Worm (Caenorhabditis elegans) whole organism, L2 larva: ENCODE results near the gene C07A9.13.

ENCODE experiments used
- C34F6.9 ChIP-seq: fragments of 150-350 bp; optimal IDR thresholded peaks from 2 replicates; lab custom pipeline; 2014; ENCODE audit warnings: missing biosample characterization, missing genetic modification characterization
- F13H6.1 ChIP-seq: sonication (generic microtip); optimal IDR thresholded peaks from 2 replicates; lab custom pipeline; 2016; ENCODE audit warnings: missing genetic modification characterization, missing compliant biosample characterization
- R02D3.7 ChIP-seq: fragments of 150-350 bp; optimal IDR thresholded peaks from 2 replicates; lab custom pipeline; 2014; ENCODE audit warnings: missing biosample characterization, missing genetic modification characterization
- Y55F3AM.14 ChIP-seq: fragments of 200-800 bp; sonication (Bioruptor generic); optimal IDR thresholded peaks from 2 replicates; lab custom pipeline; 2018; ENCODE audit warnings: mild to moderate bottlenecking, missing genetic modification characterization, missing compliant biosample characterization
- ZK546.5 ChIP-seq: sonication (generic microtip); optimal IDR thresholded peaks from 2 replicates; lab custom pipeline; 2017; ENCODE audit warnings: missing biosample characterization, missing genetic modification characterization
- alr-1 ChIP-seq: fragments of 150-350 bp; optimal IDR thresholded peaks from 2 replicates; lab custom pipeline; 2014; ENCODE audit warnings: missing biosample characterization, missing genetic modification characterization
- aly-2 ChIP-seq: fragments of 150-350 bp; optimal IDR thresholded peaks from 2 replicates; lab custom pipeline; 2014; ENCODE audit warnings: missing biosample characterization, missing genetic modification characterization
- ama-1 ChIP-seq: fragments of 150-350 bp; optimal IDR thresholded peaks from 2 replicates; lab custom pipeline; 2018; ENCODE audit warnings: inconsistent platforms
- blmp-1 ChIP-seq: sonication (generic microtip); optimal IDR thresholded peaks from 2 replicates; lab custom pipeline; 2017; ENCODE audit warnings: missing genetic modification characterization, mild to moderate bottlenecking, missing compliant biosample characterization, antibody characterized with exemption, moderate library complexity; ENCODE audit not compliant: insufficient read depth
- ceh-16 ChIP-seq: fragments of 150-350 bp; optimal IDR thresholded peaks from 2 replicates; lab custom pipeline; 2014; ENCODE audit warnings: missing biosample characterization, missing genetic modification characterization
- ceh-82 ChIP-seq: fragments of 150-350 bp; optimal IDR thresholded peaks from 2 replicates; lab custom pipeline; 2014; ENCODE audit warnings: missing biosample characterization, missing genetic modification characterization
- crh-2 ChIP-seq: sonication (generic microtip); optimal IDR thresholded peaks from 2 replicates; lab custom pipeline; 2017; ENCODE audit warnings: missing biosample characterization, missing genetic modification characterization
- dmd-4 ChIP-seq: sonication (generic microtip); optimal IDR thresholded peaks from 2 replicates; lab custom pipeline; 2017; ENCODE audit warnings: missing biosample characterization, missing genetic modification characterization
- egl-27 ChIP-seq: sonication (generic microtip); optimal IDR thresholded peaks from 3 replicates; lab custom pipeline; 2017; ENCODE audit warnings: missing biosample characterization, missing genetic modification reagents, missing genetic modification characterization
- elt-1 ChIP-seq: fragments of 150-350 bp; optimal IDR thresholded peaks from 2 replicates; lab custom pipeline; 2014; ENCODE audit warnings: missing biosample characterization, missing genetic modification characterization
- elt-3 ChIP-seq: sonication (generic microtip); optimal IDR thresholded peaks from 2 replicates; lab custom pipeline; 2017; ENCODE audit warnings: missing biosample characterization, missing genetic modification characterization
- fos-1 ChIP-seq: fragments of 150-350 bp; optimal IDR thresholded peaks from 2 replicates; lab custom pipeline; 2014; ENCODE audit warnings: missing biosample characterization, missing genetic modification characterization
- gmeb-1 ChIP-seq: fragments of 150-350 bp; optimal IDR thresholded peaks from 2 replicates; lab custom pipeline; 2014; ENCODE audit warnings: missing biosample characterization, missing genetic modification characterization
- lin-11 ChIP-seq: fragments of 150-350 bp; sonication (generic microtip); optimal IDR thresholded peaks from 2 replicates; lab custom pipeline; 2014; ENCODE audit warnings: missing biosample characterization, missing genetic modification characterization, inconsistent platforms, mixed read lengths
- lin-13 ChIP-seq: fragments of 150-350 bp; optimal IDR thresholded peaks from 2 replicates; lab custom pipeline; 2014; ENCODE audit warnings: missing biosample characterization, missing genetic modification reagents, missing genetic modification characterization
- lin-39 ChIP-seq: fragments of 150-350 bp; optimal IDR thresholded peaks from 2 replicates; lab custom pipeline; 2014; ENCODE audit warnings: missing biosample characterization, missing genetic modification reagents, missing genetic modification characterization
- lsy-2 ChIP-seq, 2 experiments: fragments of 150-350 bp in 1 of 2; sonication (generic microtip) in 1 of 2; optimal IDR thresholded peaks; 2 replicates each; lab custom pipeline; 2014 to 2017; ENCODE audit warnings: missing biosample characterization in 2 of 2, missing genetic modification characterization in 2 of 2
- mab-5 ChIP-seq: fragments of 150-350 bp; optimal IDR thresholded peaks from 2 replicates; lab custom pipeline; 2014; ENCODE audit warnings: missing biosample characterization, missing genetic modification characterization
- mdl-1 ChIP-seq, 2 experiments: fragments of 150-350 bp in 1 of 2; sonication (generic microtip) in 1 of 2; optimal IDR thresholded peaks; 2 replicates each; lab custom pipeline; 2017; ENCODE audit warnings: missing biosample characterization in 2 of 2, missing genetic modification characterization in 2 of 2
- nhr-11 ChIP-seq: fragments of 150-350 bp; optimal IDR thresholded peaks from 2 replicates; lab custom pipeline; 2014; ENCODE audit warnings: missing biosample characterization, missing genetic modification characterization
- nhr-12 ChIP-seq: fragments of 150-350 bp; optimal IDR thresholded peaks from 2 replicates; lab custom pipeline; 2014; ENCODE audit warnings: missing biosample characterization, missing genetic modification characterization
- nhr-129 ChIP-seq: fragments of 150-350 bp; optimal IDR thresholded peaks from 2 replicates; lab custom pipeline; 2014; ENCODE audit warnings: missing biosample characterization, missing genetic modification characterization
- nhr-21 ChIP-seq: fragments of 150-350 bp; optimal IDR thresholded peaks from 2 replicates; lab custom pipeline; 2014; ENCODE audit warnings: missing biosample characterization, missing genetic modification characterization
- nhr-23 ChIP-seq: fragments of 150-350 bp; optimal IDR thresholded peaks from 2 replicates; lab custom pipeline; 2014; ENCODE audit warnings: missing biosample characterization, missing genetic modification reagents, missing genetic modification characterization
- nhr-237 ChIP-seq: fragments of 150-350 bp; optimal IDR thresholded peaks from 2 replicates; lab custom pipeline; 2014; ENCODE audit warnings: missing biosample characterization, missing genetic modification characterization
- nhr-25 ChIP-seq: fragments of 150-350 bp; sonication (generic microtip); optimal IDR thresholded peaks from 3 replicates; lab custom pipeline; 2014; ENCODE audit warnings: missing biosample characterization, missing genetic modification characterization
- nhr-6 ChIP-seq: fragments of 150-350 bp; optimal IDR thresholded peaks from 2 replicates; lab custom pipeline; 2014; ENCODE audit warnings: missing biosample characterization, missing genetic modification characterization
- nhr-77 ChIP-seq: fragments of 150-350 bp; optimal IDR thresholded peaks from 2 replicates; lab custom pipeline; 2014; ENCODE audit warnings: missing biosample characterization, missing genetic modification characterization
- peb-1 ChIP-seq: fragments of 150-350 bp; optimal IDR thresholded peaks from 2 replicates; lab custom pipeline; 2014; ENCODE audit warnings: missing biosample characterization, missing genetic modification characterization
- sem-4 ChIP-seq: fragments of 150-350 bp; optimal IDR thresholded peaks from 2 replicates; lab custom pipeline; 2014; ENCODE audit warnings: missing biosample characterization, missing genetic modification reagents, missing genetic modification characterization
- skn-1 ChIP-seq: sonication (generic microtip); optimal IDR thresholded peaks from 2 replicates; lab custom pipeline; 2017; ENCODE audit warnings: missing biosample characterization, missing genetic modification characterization
- sma-3 ChIP-seq: sonication (generic microtip); optimal IDR thresholded peaks from 2 replicates; lab custom pipeline; 2016; ENCODE audit warnings: missing genetic modification reagents, missing genetic modification characterization, missing compliant biosample characterization
- sma-9 ChIP-seq, 2 experiments: fragments of 150-350 bp in 1 of 2; sonication (generic microtip) in 1 of 2; optimal IDR thresholded peaks; 2 replicates each; lab custom pipeline; 2014 to 2016; ENCODE audit warnings: missing genetic modification characterization in 2 of 2, mild to moderate bottlenecking in 1 of 2, missing biosample characterization in 1 of 2, missing compliant biosample characterization in 1 of 2, missing genetic modification reagents in 1 of 2, moderate library complexity in 1 of 2
- snpc-4 ChIP-seq: fragments of 150-350 bp; optimal IDR thresholded peaks from 2 replicates; lab custom pipeline; 2014; ENCODE audit warnings: missing biosample characterization, missing genetic modification characterization
- unc-39 ChIP-seq: fragments of 150-350 bp; optimal IDR thresholded peaks from 2 replicates; lab custom pipeline; 2014; ENCODE audit warnings: missing biosample characterization, missing genetic modification characterization
- unc-55 ChIP-seq: fragments of 150-350 bp; sonication (generic microtip); optimal IDR thresholded peaks from 3 replicates; lab custom pipeline; 2014; ENCODE audit warnings: missing biosample characterization, missing genetic modification reagents, missing genetic modification characterization
- unc-62 ChIP-seq: fragments of 150-350 bp; optimal IDR thresholded peaks from 2 replicates; lab custom pipeline; 2014; ENCODE audit warnings: missing biosample characterization, missing genetic modification reagents, missing genetic modification characterization
- zag-1 ChIP-seq: fragments of 150-350 bp; optimal IDR thresholded peaks from 2 replicates; lab custom pipeline; 2014; ENCODE audit warnings: missing biosample characterization, missing genetic modification characterization
- ztf-1 ChIP-seq: fragments of 200-800 bp; sonication (Bioruptor generic); conservative IDR thresholded peaks from 2 replicates; pipeline ENCODE4 v1.3.6; 2022; ENCODE audit warnings: missing genetic modification characterization, missing compliant biosample characterization
- ztf-11 ChIP-seq: sonication (generic microtip); optimal IDR thresholded peaks from 2 replicates; lab custom pipeline; 2017; ENCODE audit warnings: missing biosample characterization, missing genetic modification characterization
- ztf-4 ChIP-seq: fragments of 150-350 bp; optimal IDR thresholded peaks from 2 replicates; lab custom pipeline; 2014; ENCODE audit warnings: missing biosample characterization, missing genetic modification characterization

C07A9.13 gene

ce11 chrIII:9698635-9699396, 17.7 kb upstream of the C07A9.13 start:
- TF ChIP-seq peb-1 (tag; lab: Kevin White, UChicago) (no peak), ztf-4 (tag; lab: Kevin White, UChicago) (peak; percentile 20), ZK546.5 (tag; lab: Kevin White, UChicago) (no peak), nhr-129 (peak; percentile 7), F13H6.1 (tag; lab: Kevin White, UChicago) (peak; percentile 36), skn-1 (tag; lab: Kevin White, UChicago) (no peak), lsy-2 (tag; optimal IDR thresholded peaks at IDR 0.05; lab: Kevin White, UChicago) (peak in 1 of 2 experiments; percentile 50), egl-27 (tag; lab: Kevin White, UChicago) (peak; percentile 30), fos-1 (tag; lab: Kevin White, UChicago) (peak; percentile 50), C34F6.9 (peak; percentile 44), sem-4 (tag; lab: Kevin White, UChicago) (peak; percentile 70), nhr-12 (no peak), sma-9 (GFP tag; optimal IDR thresholded peaks at IDR 0.05; lab: Kevin White, UChicago) (peak; percentile 44), sma-9 (tag; optimal IDR thresholded peaks at IDR 0.05; lab: Kevin White, UChicago) (no peak), mdl-1 (tag; optimal IDR thresholded peaks at IDR 0.05; lab: Kevin White, UChicago) (peak; percentile 43 to 61), sma-3 (GFP tag; lab: Kevin White, UChicago) (peak; percentile 2), nhr-11 (tag; lab: Kevin White, UChicago) (no peak), nhr-21 (tag; lab: Kevin White, UChicago) (peak; percentile 71)
- TF ChIP-seq, all 48 proteins: peak for 12

ce11 chrIII:9697886-9698285, 16.8 kb upstream of the C07A9.13 start:
- TF ChIP-seq lin-13 (GFP tag; lab: Kevin White, UChicago) (no peak), nhr-129 (peak; percentile 21)

- TF ChIP-seq ztf-11 (tag; lab: Kevin White, UChicago) (no peak), ztf-4 (tag; lab: Kevin White, UChicago) (no peak), nhr-11 (tag; lab: Kevin White, UChicago) (no peak), nhr-12 (no peak), elt-1 (no peak), R02D3.7 (tag; lab: Kevin White, UChicago) (no peak), dmd-4 (tag; lab: Kevin White, UChicago) (no peak), egl-27 (tag; lab: Kevin White, UChicago) (no peak), Y55F3AM.14 (GFP tag; lab: Kevin White, UChicago) (no peak), F13H6.1 (tag; lab: Kevin White, UChicago) (peak; percentile 76), nhr-77 (no peak), lin-11 (tag; lab: Kevin White, UChicago) (peak; percentile 19), C34F6.9 (peak; percentile 67), alr-1 (tag; lab: Kevin White, UChicago) (no peak), ceh-82 (tag; lab: Kevin White, UChicago) (no peak), skn-1 (tag; lab: Kevin White, UChicago) (no peak), aly-2 (tag; lab: Kevin White, UChicago) (no peak), sma-3 (GFP tag; lab: Kevin White, UChicago) (no peak), unc-55 (peak; percentile 48), gmeb-1 (no peak), nhr-25 (tag; lab: Kevin White, UChicago) (peak; percentile 21), sem-4 (tag; lab: Kevin White, UChicago) (no peak), ztf-1 (GFP tag; lab: Robert Waterston, UW) (no peak), peb-1 (tag; lab: Kevin White, UChicago) (no peak), fos-1 (tag; lab: Kevin White, UChicago) (peak; percentile 89), lsy-2 (tag; optimal IDR thresholded peaks at IDR 0.05; lab: Kevin White, UChicago) (peak; percentile 34 to 59), blmp-1 (tag; lab: Kevin White, UChicago) (no peak), ceh-16 (tag; lab: Kevin White, UChicago) (no peak), elt-3 (no peak), ZK546.5 (tag; lab: Kevin White, UChicago) (no peak), zag-1 (tag; lab: Kevin White, UChicago) (peak; percentile 16), snpc-4 (no peak), sma-9 (GFP tag; optimal IDR thresholded peaks at IDR 0.05; lab: Kevin White, UChicago) (peak; percentile 55), sma-9 (tag; optimal IDR thresholded peaks at IDR 0.05; lab: Kevin White, UChicago) (no peak), lin-13 (GFP tag; lab: Kevin White, UChicago) (peak; percentile 12), nhr-237 (tag; lab: Kevin White, UChicago) (no peak), mab-5 (tag; lab: Kevin White, UChicago) (no peak), unc-62 (GFP tag; lab: Kevin White, UChicago) (no peak), nhr-6 (no peak), unc-39 (no peak), mdl-1 (tag; optimal IDR thresholded peaks at IDR 0.05; lab: Kevin White, UChicago) (peak in 1 of 2 experiments; percentile 64), crh-2 (tag; lab: Kevin White, UChicago) (peak; percentile 70), lin-39 (tag; lab: Kevin White, UChicago) (no peak), ama-1 (lab: Kevin White, UChicago) (no peak), nhr-23 (no peak)
These were observed 16.2 kb upstream of the C07A9.13 start for ce11 chrIII:9697323-9697722.
